Worm (Caenorhabditis elegans) whole organism, young adult: ENCODE data around the gene C48B4.9.

Source experiments
- F10E7.11 ChIP-seq: sonication (generic microtip); optimal IDR thresholded peaks from 2 replicates; lab custom pipeline; 2017; ENCODE audit warnings: mild to moderate bottlenecking, missing genetic modification characterization, moderate library complexity, missing compliant biosample characterization
- F49E8.2 ChIP-seq: sonication (generic microtip); optimal IDR thresholded peaks from 3 replicates; lab custom pipeline; 2017; ENCODE audit warnings: missing genetic modification characterization, mild to moderate bottlenecking, missing compliant biosample characterization, antibody characterized with exemption, moderate library complexity; ENCODE audit not compliant: insufficient read depth
- F57A8.1 ChIP-seq: fragments of 200-800 bp; sonication (Bioruptor generic); optimal IDR thresholded peaks from 2 replicates; lab custom pipeline; 2018; ENCODE audit warnings: mild to moderate bottlenecking, missing genetic modification characterization, moderate library complexity, missing compliant biosample characterization
- F57C9.4 ChIP-seq: sonication (generic microtip); optimal IDR thresholded peaks from 2 replicates; lab custom pipeline; 2017; ENCODE audit warnings: mild to moderate bottlenecking, missing genetic modification characterization, missing compliant biosample characterization
- K12H6.12 ChIP-seq: fragments of 200-800 bp; sonication (Bioruptor generic); optimal IDR thresholded peaks from 2 replicates; lab custom pipeline; 2018; ENCODE audit warnings: mild to moderate bottlenecking, missing genetic modification characterization, missing compliant biosample characterization
- Y53G8AR.9 ChIP-seq: fragments of 200-800 bp; sonication (Bioruptor generic); conservative IDR thresholded peaks from 2 replicates; pipeline ENCODE4 v1.3.6; 2022; ENCODE audit warnings: missing genetic modification reagents, missing genetic modification characterization, missing compliant biosample characterization
- Y67H2A.10 ChIP-seq: fragments of 200-800 bp; sonication (Bioruptor generic); conservative IDR thresholded peaks from 2 replicates; pipeline ENCODE4 v1.3.6; 2022; ENCODE audit warnings: missing genetic modification reagents, missing genetic modification characterization, missing compliant biosample characterization
- ZK185.1 ChIP-seq: sonication (generic microtip); optimal IDR thresholded peaks from 2 replicates; lab custom pipeline; 2016; ENCODE audit warnings: mild to moderate bottlenecking, missing genetic modification characterization, missing compliant biosample characterization; ENCODE audit not compliant: poor library complexity, severe bottlenecking
- akir-1 ChIP-seq: fragments of 200-800 bp; sonication (Bioruptor generic); optimal IDR thresholded peaks from 2 replicates; lab custom pipeline; 2018; ENCODE audit warnings: mild to moderate bottlenecking, missing genetic modification characterization, moderate library complexity, missing compliant biosample characterization
- aptf-2 ChIP-seq: fragments of 200-800 bp; sonication (Bioruptor generic); conservative IDR thresholded peaks from 2 replicates; pipeline ENCODE4 v1.3.6; 2022; ENCODE audit warnings: missing genetic modification reagents, missing genetic modification characterization, missing compliant biosample characterization
- atf-7 ChIP-seq: sonication (generic microtip); optimal IDR thresholded peaks from 2 replicates; lab custom pipeline; 2017; ENCODE audit warnings: mild to moderate bottlenecking, missing genetic modification characterization, missing compliant biosample characterization
- attf-3 ChIP-seq: fragments of 200-800 bp; sonication (Bioruptor generic); conservative IDR thresholded peaks from 2 replicates; pipeline ENCODE4 v1.3.6; 2022; ENCODE audit warnings: missing genetic modification reagents, missing genetic modification characterization, missing compliant biosample characterization
- attf-5 ChIP-seq: fragments of 200-800 bp; sonication (Bioruptor generic); optimal IDR thresholded peaks from 2 replicates; lab custom pipeline; 2018; ENCODE audit warnings: mild to moderate bottlenecking, missing genetic modification characterization, missing compliant biosample characterization
- cebp-2 ChIP-seq: fragments of 200-800 bp; sonication (Bioruptor generic); IDR thresholded peaks from 2 replicates; pipeline ENCODE4 v1.3.6; 2022; ENCODE audit warnings: missing genetic modification characterization, missing compliant biosample characterization
- ceh-100 ChIP-seq: fragments of 200-800 bp; sonication (Bioruptor generic); IDR thresholded peaks from 2 replicates; pipeline ENCODE4 v1.3.6; 2022; ENCODE audit warnings: missing genetic modification reagents, missing genetic modification characterization, missing compliant biosample characterization
- ceh-58 ChIP-seq: fragments of 200-800 bp; sonication (Bioruptor generic); IDR thresholded peaks from 2 replicates; pipeline ENCODE4 v1.3.6; 2022; ENCODE audit warnings: missing genetic modification characterization, missing compliant biosample characterization
- die-1 ChIP-seq: sonication (generic microtip); optimal IDR thresholded peaks from 2 replicates; lab custom pipeline; 2016; ENCODE audit warnings: missing genotype, mild to moderate bottlenecking, missing genetic modification characterization, missing compliant biosample characterization
- dox-1 ChIP-seq: fragments of 200-800 bp; sonication (Bioruptor generic); IDR thresholded peaks from 2 replicates; pipeline ENCODE4 v1.3.6; 2022; ENCODE audit warnings: missing genetic modification reagents, missing genetic modification characterization, missing compliant biosample characterization
- dpl-1 ChIP-seq: fragments of 150-350 bp; optimal IDR thresholded peaks from 2 replicates; lab custom pipeline; 2014; ENCODE audit warnings: missing biosample characterization, missing genetic modification reagents, missing genetic modification characterization
- efl-1 ChIP-seq: fragments of 150-350 bp; optimal IDR thresholded peaks from 2 replicates; lab custom pipeline; 2014; ENCODE audit warnings: missing biosample characterization, missing genetic modification reagents, missing genetic modification characterization
- egl-18 ChIP-seq: fragments of 200-800 bp; sonication (Bioruptor generic); IDR thresholded peaks from 2 replicates; pipeline ENCODE4 v1.3.6; 2022; ENCODE audit warnings: missing genetic modification reagents, missing genetic modification characterization, missing compliant biosample characterization
- egl-44 ChIP-seq: fragments of 200-800 bp; sonication (Bioruptor generic); IDR thresholded peaks from 2 replicates; pipeline ENCODE4 v1.3.6; 2022; ENCODE audit warnings: missing genetic modification reagents, missing genetic modification characterization, missing compliant biosample characterization
- ekl-4 ChIP-seq: fragments of 200-800 bp; sonication (Bioruptor generic); IDR thresholded peaks from 2 replicates; pipeline ENCODE4 v1.3.6; 2022; ENCODE audit warnings: missing genetic modification reagents, missing genetic modification characterization, missing compliant biosample characterization
- ets-4 ChIP-seq: fragments of 200-800 bp; sonication (Bioruptor generic); optimal IDR thresholded peaks from 2 replicates; lab custom pipeline; 2018; ENCODE audit warnings: mild to moderate bottlenecking, missing genetic modification characterization, missing compliant biosample characterization
- fkh-3 ChIP-seq: sonication (generic microtip); optimal IDR thresholded peaks from 2 replicates; lab custom pipeline; 2016; ENCODE audit warnings: mild to moderate bottlenecking, missing genetic modification characterization, missing compliant biosample characterization
- gei-17 ChIP-seq: fragments of 200-800 bp; sonication (Bioruptor generic); optimal IDR thresholded peaks from 2 replicates; lab custom pipeline; 2018; ENCODE audit warnings: mild to moderate bottlenecking, missing genetic modification characterization, missing compliant biosample characterization
- hlh-12 ChIP-seq: sonication (generic microtip); optimal IDR thresholded peaks from 2 replicates; lab custom pipeline; 2016; ENCODE audit warnings: missing genetic modification characterization, missing compliant biosample characterization
- let-526 ChIP-seq: fragments of 200-800 bp; sonication (Bioruptor generic); IDR thresholded peaks from 2 replicates; pipeline ENCODE4 v1.3.6; 2022; ENCODE audit warnings: missing genetic modification reagents, missing genetic modification characterization, missing compliant biosample characterization
- madf-10 ChIP-seq: sonication (generic microtip); optimal IDR thresholded peaks from 2 replicates; lab custom pipeline; 2016; ENCODE audit warnings: mild to moderate bottlenecking, missing genetic modification characterization, missing compliant biosample characterization
- mel-28 ChIP-seq: sonication (generic microtip); optimal IDR thresholded peaks from 2 replicates; lab custom pipeline; 2016; ENCODE audit warnings: borderline replicate concordance, mild to moderate bottlenecking, missing genetic modification characterization, missing compliant biosample characterization
- mes-4 ChIP-seq: sonication (generic microtip); optimal IDR thresholded peaks from 2 replicates; lab custom pipeline; 2016; ENCODE audit warnings: missing genotype, missing genetic modification characterization, missing compliant biosample characterization
- nhr-90 ChIP-seq: sonication (generic microtip); optimal IDR thresholded peaks from 2 replicates; lab custom pipeline; 2016; ENCODE audit warnings: missing genotype, mild to moderate bottlenecking, missing genetic modification characterization, missing compliant biosample characterization
- pbrm-1 ChIP-seq: fragments of 200-800 bp; sonication (Bioruptor generic); IDR thresholded peaks from 2 replicates; pipeline ENCODE4 v1.3.6; 2022; ENCODE audit warnings: missing genetic modification reagents, missing genetic modification characterization, missing compliant biosample characterization
- repo-1 ChIP-seq: sonication (generic microtip); optimal IDR thresholded peaks from 2 replicates; lab custom pipeline; 2017; ENCODE audit warnings: mild to moderate bottlenecking, missing genetic modification characterization, missing compliant biosample characterization
- sdz-38 ChIP-seq: sonication (generic microtip); optimal IDR thresholded peaks from 2 replicates; lab custom pipeline; 2016; ENCODE audit warnings: missing genotype, missing genetic modification characterization, missing compliant biosample characterization
- snpc-4 ChIP-seq, 5 experiments: fragments of 150-350 bp in 1 of 5; sonication (generic microtip) in 4 of 5; optimal IDR thresholded peaks; 2 replicates each; lab custom pipeline; 2014 to 2018; ENCODE audit warnings: missing genetic modification characterization in 5 of 5, missing biosample characterization in 3 of 5, antibody characterized with exemption in 2 of 5, mild to moderate bottlenecking in 2 of 5, missing compliant biosample characterization in 2 of 5, missing genotype in 2 of 5, moderate library complexity in 2 of 5, missing genetic modification reagents in 1 of 5
- tbp1 ChIP-seq: fragments of 200-800 bp; sonication (Bioruptor generic); optimal IDR thresholded peaks from 2 replicates; lab custom pipeline; 2018; ENCODE audit warnings: mild to moderate bottlenecking, missing genetic modification characterization, missing compliant biosample characterization
- unc-62 ChIP-seq: fragments of 150-350 bp; optimal IDR thresholded peaks from 2 replicates; lab custom pipeline; 2014; ENCODE audit warnings: missing biosample characterization, missing genetic modification reagents, missing genetic modification characterization
- xnd-1 ChIP-seq: sonication (generic microtip); optimal IDR thresholded peaks from 2 replicates; lab custom pipeline; 2016; ENCODE audit warnings: missing genotype, missing genetic modification reagents, missing genetic modification characterization, missing compliant biosample characterization
- ztf-18 ChIP-seq: sonication (generic microtip); optimal IDR thresholded peaks from 2 replicates; lab custom pipeline; 2016; ENCODE audit warnings: missing genotype, mild to moderate bottlenecking, missing genetic modification characterization, missing compliant biosample characterization
- ztf-28 ChIP-seq: fragments of 200-800 bp; sonication (Bioruptor generic); IDR thresholded peaks from 2 replicates; pipeline ENCODE4 v1.3.6; 2022; ENCODE audit warnings: missing genetic modification reagents, missing genetic modification characterization, missing compliant biosample characterization
- ztf-3 ChIP-seq: fragments of 200-800 bp; sonication (Bioruptor generic); optimal IDR thresholded peaks from 2 replicates; lab custom pipeline; 2018; ENCODE audit warnings: mild to moderate bottlenecking, missing genetic modification characterization, missing compliant biosample characterization
- ztf-6 ChIP-seq: fragments of 200-800 bp; sonication (Bioruptor generic); IDR thresholded peaks from 2 replicates; pipeline ENCODE4 v1.3.6; 2022; ENCODE audit warnings: missing genetic modification reagents, missing genetic modification characterization, missing compliant biosample characterization

Gene C48B4.9

DNA sequence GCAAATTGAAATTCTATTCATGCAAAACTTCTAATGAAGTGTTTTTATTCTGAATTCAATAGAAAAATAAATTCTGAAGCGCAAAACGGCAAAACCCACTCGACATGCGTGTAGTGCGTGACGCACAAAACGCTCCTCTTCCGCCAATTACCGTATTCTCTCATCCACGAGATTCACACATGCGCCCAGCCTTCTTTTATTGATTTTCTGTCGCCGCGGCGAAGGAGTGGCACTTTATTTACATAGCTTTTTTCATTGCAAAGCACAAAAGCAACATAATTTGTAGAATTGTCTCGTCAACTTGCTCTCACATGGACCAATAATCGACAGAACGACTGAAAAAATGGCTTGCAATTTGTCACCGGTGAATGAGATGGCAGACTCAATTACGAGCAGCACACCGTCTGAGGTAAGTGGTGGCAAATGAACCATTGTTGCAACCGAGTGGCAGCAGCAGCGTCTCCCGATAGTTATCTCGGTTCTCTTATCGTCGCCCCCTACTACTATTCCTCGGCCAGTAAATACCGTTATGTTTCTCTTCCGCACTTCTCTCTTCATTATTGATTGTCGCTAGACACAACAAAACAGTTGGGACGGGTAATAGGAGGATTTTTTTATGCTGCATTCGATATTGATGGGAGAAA, 17.0 kb downstream of the C48B4.9 start, which contains the start of gene unc-16 (continued):
- peak; percentile 72 for TF ChIP-seq unc-62 (GFP tag; lab: Kevin White, UChicago)
- TF ChIP-seq dpl-1 (GFP tag; lab: Kevin White, UChicago), result peak; percentile 34
- TF ChIP-seq ztf-3 (GFP tag; lab: Kevin White, UChicago), result no peak
- no peak for TF ChIP-seq nhr-90
- no peak for TF ChIP-seq snpc-4 (GFP tag; optimal IDR thresholded peaks at IDR 0.05; lab: Kevin White, UChicago)
- TF ChIP-seq snpc-4 (tag; optimal IDR thresholded peaks at IDR 0.05; lab: Kevin White, UChicago), result peak in 3 of 4 experiments; percentile 32 to 55 (median 52)
- TF ChIP-seq F57A8.1, result no peak
- TF ChIP-seq ZK185.1 (tag; lab: Kevin White, UChicago), result peak; percentile 65
- TF ChIP-seq repo-1 (tag; lab: Kevin White, UChicago), result peak; percentile 46
- TF ChIP-seq K12H6.12, result peak; percentile 72
- TF ChIP-seq madf-10 (tag; lab: Kevin White, UChicago), result peak; percentile 45
- TF ChIP-seq attf-5 (GFP tag; lab: Kevin White, UChicago), result peak; percentile 89
- peak; percentile 42 for TF ChIP-seq tbp1
- TF ChIP-seq egl-18, result no peak
- TF ChIP-seq egl-44 (GFP tag; lab: Robert Waterston, UW), result no peak
- no peak for TF ChIP-seq F49E8.2 (tag; lab: Kevin White, UChicago)
- TF ChIP-seq xnd-1 (tag; lab: Kevin White, UChicago), result no peak

DNA sequence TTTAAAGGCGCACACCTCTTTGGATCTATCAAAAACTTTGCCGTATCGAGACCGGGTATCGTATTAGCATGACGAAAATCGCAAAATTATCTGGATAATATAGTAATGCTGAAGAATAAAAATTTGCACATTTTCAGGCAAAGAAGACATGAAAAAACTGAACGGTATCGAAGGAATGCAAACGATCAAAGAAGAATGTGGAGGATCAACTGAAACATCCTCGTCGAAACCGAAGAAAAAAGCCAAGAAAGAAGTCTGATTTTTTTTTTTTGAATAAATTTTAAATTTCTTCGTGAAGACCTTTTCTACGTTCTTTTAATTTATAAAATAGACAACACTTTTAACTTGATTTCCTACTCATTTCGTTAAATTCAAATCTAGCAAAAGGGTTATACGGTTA, 18.3 kb downstream of the C48B4.9 start, which contains the start of gene ZK1098.12:
TSS of gene ZK1098.12 (plus strand) at position 301 of the 400 bp plus-strand sequence.
- no peak for TF ChIP-seq let-526 (GFP tag; lab: Robert Waterston, UW)
- no peak for TF ChIP-seq atf-7 (tag; lab: Kevin White, UChicago)
- no peak for TF ChIP-seq egl-18
- no peak for TF ChIP-seq aptf-2 (GFP tag; lab: Robert Waterston, UW)
- TF ChIP-seq efl-1 (GFP tag; lab: Kevin White, UChicago), result no peak
- no peak for TF ChIP-seq hlh-12 (tag; lab: Kevin White, UChicago)
- no peak for TF ChIP-seq fkh-3
- TF ChIP-seq dox-1 (GFP tag; lab: Robert Waterston, UW), result no peak
- no peak for TF ChIP-seq attf-3 (GFP tag; lab: Robert Waterston, UW)
- TF ChIP-seq sdz-38 (tag; lab: Kevin White, UChicago), result no peak
- no peak for TF ChIP-seq ztf-28 (GFP tag; lab: Robert Waterston, UW)
- TF ChIP-seq mes-4 (tag; lab: Kevin White, UChicago), result no peak
- TF ChIP-seq F57C9.4, result no peak
- no peak for TF ChIP-seq cebp-2 (GFP tag; lab: Robert Waterston, UW)
- no peak for TF ChIP-seq xnd-1 (tag; lab: Kevin White, UChicago)
- no peak for TF ChIP-seq mel-28 (tag; lab: Kevin White, UChicago)
- TF ChIP-seq pbrm-1 (GFP tag; lab: Robert Waterston, UW), result no peak
- TF ChIP-seq ztf-6 (GFP tag; lab: Robert Waterston, UW), result no peak
- TF ChIP-seq, all 124 proteins: peak for 0

DNA sequence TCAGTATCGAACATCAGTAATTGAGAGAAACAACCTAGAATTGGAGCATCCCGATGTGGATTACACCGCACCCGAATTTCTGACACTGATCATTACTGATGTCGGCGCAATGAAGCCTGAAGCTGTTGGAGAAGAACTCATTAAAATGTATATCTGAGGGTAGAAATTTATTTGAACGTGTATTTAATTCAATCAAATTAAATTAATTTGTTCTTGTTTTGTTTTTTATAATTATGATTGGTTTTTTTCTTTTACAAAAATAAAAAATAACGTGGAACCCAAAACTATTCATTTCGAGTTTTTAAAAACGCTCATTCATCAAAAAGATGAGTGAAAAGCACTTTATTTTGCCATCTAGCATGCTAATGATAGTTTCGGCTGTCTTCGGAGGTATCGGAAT, 19.0 kb downstream of the C48B4.9 start, which contains the start of gene ZK1098.9:
TSS of gene ZK1098.9 (plus strand) at position 301 of the 400 bp plus-strand sequence.
- TF ChIP-seq Y53G8AR.9 (no peak), ztf-18 (tag; lab: Kevin White, UChicago) (no peak), F10E7.11 (tag; lab: Kevin White, UChicago) (no peak), die-1 (tag; lab: Kevin White, UChicago) (no peak), akir-1 (GFP tag; lab: Kevin White, UChicago) (no peak), gei-17 (no peak), ekl-4 (GFP tag; lab: Robert Waterston, UW) (no peak), ztf-28 (GFP tag; lab: Robert Waterston, UW) (no peak), ets-4 (GFP tag; lab: Kevin White, UChicago) (no peak), Y67H2A.10 (no peak), ceh-100 (GFP tag; lab: Robert Waterston, UW) (no peak), ceh-58 (GFP tag; lab: Robert Waterston, UW) (no peak)
